Fruit fly (Drosophila melanogaster) whole organism, embryonic: ENCODE measurements around the gene CG16984.
A peak's percentile ranks its signal among the peaks of the same experiment; 100 is the strongest.

Source experiments
- B-H1 ChIP-seq: fragments of 200-800 bp; sonication (Bioruptor generic); IDR thresholded peaks from 3 replicates; pipeline ENCODE4 v1.3.6; 2022; ENCODE audit warnings: missing biosample characterization, missing genetic modification characterization
- Blimp-1 ChIP-seq: fragments of 200-800 bp; sonication (Bioruptor generic); optimal IDR thresholded peaks from 3 replicates; lab custom pipeline; 2018; ENCODE audit warnings: missing biosample characterization, missing genetic modification characterization, mild to moderate bottlenecking, moderate library complexity, missing genetic modification reagents
- CG10147 ChIP-seq: fragments of 200-800 bp; sonication (Bioruptor generic); optimal IDR thresholded peaks from 2 replicates; lab custom pipeline; 2019; ENCODE audit warnings: missing biosample characterization, mild to moderate bottlenecking, missing genetic modification characterization, moderate library complexity
- CG10654 ChIP-seq: fragments of 200-800 bp; sonication (Bioruptor generic); optimal IDR thresholded peaks from 2 replicates; lab custom pipeline; 2016; ENCODE audit warnings: missing biosample characterization, missing genetic modification characterization
- CG12236 ChIP-seq: fragments of 200-800 bp; sonication (Bioruptor generic); optimal IDR thresholded peaks from 2 replicates; lab custom pipeline; 2016; ENCODE audit warnings: missing biosample characterization, missing genetic modification characterization
- CG13624 ChIP-seq: fragments of 200-800 bp; sonication (Bioruptor generic); optimal IDR thresholded peaks from 2 replicates; lab custom pipeline; 2016; ENCODE audit warnings: missing biosample characterization, missing genetic modification characterization
- CG17186 ChIP-seq: fragments of 200-800 bp; sonication (Bioruptor generic); optimal IDR thresholded peaks from 3 replicates; lab custom pipeline; 2017; ENCODE audit warnings: missing biosample characterization, missing genetic modification reagents, missing genetic modification characterization
- CG2678 ChIP-seq: fragments of 200-800 bp; sonication (Bioruptor generic); optimal IDR thresholded peaks from 3 replicates; lab custom pipeline; 2019; ENCODE audit warnings: missing biosample characterization, mild to moderate bottlenecking, missing genetic modification characterization, moderate library complexity
- CG3281 ChIP-seq: fragments of 200-800 bp; sonication (Bioruptor generic); optimal IDR thresholded peaks from 3 replicates; lab custom pipeline; 2017; ENCODE audit warnings: missing biosample characterization, mild to moderate bottlenecking, missing genetic modification characterization
- CG34376 ChIP-seq: fragments of 200-800 bp; sonication (Bioruptor generic); optimal IDR thresholded peaks from 2 replicates; lab custom pipeline; 2018; ENCODE audit warnings: missing biosample characterization, mild to moderate bottlenecking, missing genetic modification characterization
- CG7357 ChIP-seq: fragments of 200-800 bp; sonication (Bioruptor generic); IDR thresholded peaks from 3 replicates; pipeline ENCODE4 v1.3.6; 2022; ENCODE audit warnings: missing biosample characterization, missing genetic modification characterization
- CG7928 ChIP-seq: fragments of 200-800 bp; sonication (Bioruptor generic); optimal IDR thresholded peaks from 2 replicates; lab custom pipeline; 2017; ENCODE audit warnings: missing biosample characterization, mild to moderate bottlenecking, missing genetic modification characterization
- CG8089 ChIP-seq: fragments of 200-800 bp; sonication (Bioruptor generic); optimal IDR thresholded peaks from 3 replicates; lab custom pipeline; 2016; ENCODE audit warnings: missing biosample characterization, missing genetic modification characterization
- CG8290 ChIP-seq, 3 experiments: fragments of 200-800 bp; sonication (Bioruptor generic); optimal IDR thresholded peaks; 2 replicates each; lab custom pipeline; 2016 to 2019; ENCODE audit warnings: missing biosample characterization in 3 of 3, missing genetic modification characterization in 3 of 3, mild to moderate bottlenecking in 2 of 3, moderate library complexity in 1 of 3
- CHES-1-like ChIP-seq: fragments of 200-800 bp; sonication (Bioruptor generic); optimal IDR thresholded peaks from 2 replicates; lab custom pipeline; 2016; ENCODE audit warnings: missing biosample characterization, missing genetic modification characterization
- Dfd ChIP-seq, 2 experiments: fragments of >200 bp; optimal IDR thresholded peaks; 2 replicates each; lab custom pipeline; 2017; ENCODE audit warnings: missing biosample characterization in 2 of 2, missing genetic modification characterization in 2 of 2
- Fer1 ChIP-seq: fragments of 200-800 bp; sonication (Bioruptor generic); optimal IDR thresholded peaks from 2 replicates; lab custom pipeline; 2017; ENCODE audit warnings: missing biosample characterization, mild to moderate bottlenecking, missing genetic modification characterization
- GATAe ChIP-seq: fragments of 200-800 bp; sonication (Bioruptor generic); conservative IDR thresholded peaks from 2 replicates; pipeline ENCODE4 v1.3.6; 2022; ENCODE audit warnings: missing biosample characterization, missing genetic modification characterization
- H15 ChIP-seq: fragments of 200-800 bp; sonication (Bioruptor generic); IDR thresholded peaks from 3 replicates; pipeline ENCODE4 v1.3.6; 2022; ENCODE audit warnings: missing biosample characterization, missing genetic modification characterization
- HmgD ChIP-seq: fragments of 200-800 bp; sonication (Bioruptor generic); optimal IDR thresholded peaks from 3 replicates; lab custom pipeline; 2016; ENCODE audit warnings: missing biosample characterization, missing genetic modification characterization
- Hmr ChIP-seq: fragments of 200-800 bp; sonication (Bioruptor generic); optimal IDR thresholded peaks from 3 replicates; lab custom pipeline; 2017; ENCODE audit warnings: mild to moderate bottlenecking, missing biosample characterization, missing genetic modification reagents, missing genetic modification characterization
- Nf-YA ChIP-seq: fragments of 200-800 bp; sonication (Bioruptor generic); IDR thresholded peaks from 2 replicates; pipeline ENCODE4 v1.3.6; 2022; ENCODE audit warnings: missing biosample characterization, missing genetic modification characterization
- TFAM ChIP-seq: fragments of 200-800 bp; sonication (Bioruptor generic); optimal IDR thresholded peaks from 2 replicates; lab custom pipeline; 2017; ENCODE audit warnings: missing biosample characterization, missing genetic modification characterization, inconsistent platforms
- amos ChIP-seq: fragments of 200-800 bp; sonication (Bioruptor generic); IDR thresholded peaks from 2 replicates; pipeline ENCODE4 v1.3.6; 2022; ENCODE audit warnings: missing biosample characterization, missing genetic modification characterization; ENCODE audit not compliant: partially characterized antibody
- ato ChIP-seq: fragments of 200-800 bp; sonication (Bioruptor generic); IDR thresholded peaks from 2 replicates; pipeline ENCODE4 v1.3.6; 2022; ENCODE audit warnings: missing biosample characterization, missing genetic modification characterization; ENCODE audit not compliant: partially characterized antibody
- cg ChIP-seq: fragments of 200-800 bp; sonication (Bioruptor generic); optimal IDR thresholded peaks from 3 replicates; lab custom pipeline; 2019; ENCODE audit warnings: missing biosample characterization, mild to moderate bottlenecking, missing genetic modification characterization, moderate library complexity
- cwo ChIP-seq: fragments of 200-800 bp; sonication (Bioruptor generic); optimal IDR thresholded peaks from 3 replicates; lab custom pipeline; 2017; ENCODE audit warnings: missing biosample characterization, missing genetic modification characterization, mild to moderate bottlenecking, moderate library complexity, missing genetic modification reagents
- ems ChIP-seq: fragments of 200-800 bp; sonication (Bioruptor generic); optimal IDR thresholded peaks from 3 replicates; lab custom pipeline; 2016; ENCODE audit warnings: missing biosample characterization, missing genetic modification characterization
- eve ChIP-seq, 2 experiments: fragments of >200 bp; optimal IDR thresholded peaks; 2 replicates each; lab custom pipeline; 2017; ENCODE audit warnings: missing biosample characterization in 2 of 2, missing genetic modification characterization in 2 of 2
- ftz-f1 ChIP-seq: fragments of 200-800 bp; sonication (Bioruptor generic); optimal IDR thresholded peaks from 2 replicates; lab custom pipeline; 2016; ENCODE audit warnings: missing biosample characterization, missing genetic modification characterization
- gcm ChIP-seq: fragments of 200-800 bp; sonication (Bioruptor generic); optimal IDR thresholded peaks from 2 replicates; lab custom pipeline; 2019; ENCODE audit warnings: missing biosample characterization, mild to moderate bottlenecking, missing genetic modification characterization, moderate library complexity
- grn ChIP-seq: fragments of 200-800 bp; sonication (Bioruptor generic); optimal IDR thresholded peaks from 3 replicates; lab custom pipeline; 2017; ENCODE audit warnings: missing biosample characterization, missing genetic modification characterization
- gro ChIP-seq: fragments of 200-800 bp; sonication (Bioruptor generic); optimal IDR thresholded peaks from 2 replicates; lab custom pipeline; 2016; ENCODE audit warnings: missing biosample characterization, missing genetic modification characterization
- lbe ChIP-seq: fragments of 200-800 bp; sonication (Bioruptor generic); optimal IDR thresholded peaks from 2 replicates; lab custom pipeline; 2016; ENCODE audit warnings: missing biosample characterization, mild to moderate bottlenecking, missing genetic modification characterization
- lilli ChIP-seq: fragments of 200-800 bp; sonication (Bioruptor generic); optimal IDR thresholded peaks from 3 replicates; lab custom pipeline; 2016; ENCODE audit warnings: missing biosample characterization, missing genetic modification characterization
- lov ChIP-seq, 2 experiments: fragments of 200-800 bp in 1 of 2; fragments of >200 bp in 1 of 2; sonication (Bioruptor generic) in 1 of 2; IDR thresholded peaks in 1 of 2; optimal IDR thresholded peaks in 1 of 2; 2 replicates in 1 of 2; 3 replicates in 1 of 2; pipeline versions ENCODE4 v1.3.6 to Lab custom; 2017 to 2022; ENCODE audit warnings: missing biosample characterization in 1 of 2, missing genetic modification characterization in 1 of 2
- luna ChIP-seq: fragments of 200-800 bp; sonication (Bioruptor generic); optimal IDR thresholded peaks from 2 replicates; lab custom pipeline; 2016; ENCODE audit warnings: missing biosample characterization, missing genetic modification characterization
- mirr ChIP-seq: fragments of 200-800 bp; sonication (Bioruptor generic); optimal IDR thresholded peaks from 3 replicates; lab custom pipeline; 2018; ENCODE audit warnings: missing biosample characterization, mild to moderate bottlenecking, missing genetic modification characterization
- nerfin-1 ChIP-seq: fragments of 200-800 bp; sonication (Bioruptor generic); optimal IDR thresholded peaks from 3 replicates; lab custom pipeline; 2019; ENCODE audit warnings: missing biosample characterization, mild to moderate bottlenecking, missing genetic modification characterization, moderate library complexity
- nerfin-2 ChIP-seq: fragments of 200-800 bp; sonication (Bioruptor generic); IDR thresholded peaks from 2 replicates; pipeline ENCODE4 v1.3.6; 2022; ENCODE audit warnings: missing biosample characterization, missing genetic modification characterization; ENCODE audit not compliant: partially characterized antibody
- nmo ChIP-seq: fragments of 200-800 bp; sonication (Bioruptor generic); optimal IDR thresholded peaks from 2 replicates; lab custom pipeline; 2018; ENCODE audit warnings: missing biosample characterization, mild to moderate bottlenecking, missing genetic modification characterization, moderate library complexity
- rib ChIP-seq: fragments of 200-800 bp; sonication (Bioruptor generic); IDR thresholded peaks from 2 replicates; pipeline ENCODE4 v1.3.6; 2022; ENCODE audit warnings: missing biosample characterization, missing genetic modification characterization
- schlank ChIP-seq: fragments of 200-800 bp; sonication (Bioruptor generic); optimal IDR thresholded peaks from 2 replicates; lab custom pipeline; 2018; ENCODE audit warnings: missing biosample characterization, mild to moderate bottlenecking, missing genetic modification characterization
- sd ChIP-seq: fragments of 200-800 bp; sonication (Bioruptor generic); optimal IDR thresholded peaks from 3 replicates; lab custom pipeline; 2018; ENCODE audit warnings: missing biosample characterization, mild to moderate bottlenecking, missing genetic modification characterization, moderate library complexity
- sens ChIP-seq: fragments of 200-800 bp; sonication (Bioruptor generic); peaks from one replicate; lab custom pipeline; 2016; ENCODE audit warnings: missing biosample characterization, missing genetic modification characterization
- stwl ChIP-seq: fragments of 200-800 bp; sonication (Bioruptor generic); optimal IDR thresholded peaks from 3 replicates; lab custom pipeline; 2018; ENCODE audit warnings: missing biosample characterization, mild to moderate bottlenecking, missing genetic modification characterization, moderate library complexity
- sug ChIP-seq: fragments of 200-800 bp; optimal IDR thresholded peaks from 2 replicates; lab custom pipeline; 2019; ENCODE audit warnings: missing biosample characterization, mild to moderate bottlenecking, missing genetic modification characterization, moderate library complexity
- wor ChIP-seq: fragments of 200-800 bp; sonication (Bioruptor generic); IDR thresholded peaks from 2 replicates; pipeline ENCODE4 v1.3.6; 2022; ENCODE audit warnings: missing biosample characterization, missing genetic modification characterization

The CG16984 gene

dm6 chr3L:2571975-2572374 lies 23.6 kb upstream of the CG16984 start (continued):
- no peak for TF ChIP-seq nerfin-2 (GFP tag; lab: Robert Waterston, UW)
- peak; percentile 39 for TF ChIP-seq Blimp-1
- no peak for TF ChIP-seq ems (GFP tag; lab: Kevin White, UChicago)
- no peak for TF ChIP-seq luna (GFP tag; lab: Kevin White, UChicago)
- no peak for TF ChIP-seq Dfd (GFP tag; optimal IDR thresholded peaks at IDR 0.05; lab: Kevin White, UChicago)
- no peak for TF ChIP-seq CHES-1-like (GFP tag; lab: Kevin White, UChicago)
- TF ChIP-seq B-H1, result no peak; the same call in 2 of the 3 replicates
- TF ChIP-seq ato (GFP tag; lab: Robert Waterston, UW), result no peak
- no peak for TF ChIP-seq H15 (GFP tag; lab: Robert Waterston, UW)
- TF ChIP-seq lilli, result peak; percentile 20
- TF ChIP-seq CG10654 (GFP tag; lab: Kevin White, UChicago), result peak; percentile 18
- no peak for TF ChIP-seq HmgD (GFP tag; lab: Kevin White, UChicago)
- TF ChIP-seq nerfin-1 (tag; lab: Kevin White, UChicago), result no peak
- TF ChIP-seq CG7928, result no peak
- no peak for TF ChIP-seq lbe
- no peak for TF ChIP-seq stwl (tag; lab: Kevin White, UChicago)
- peak; percentile 59 for TF ChIP-seq Nf-YA
- peak; percentile 33 for TF ChIP-seq Fer1 (GFP tag; lab: Kevin White, UChicago)
- TF ChIP-seq CG12236 (GFP tag; lab: Kevin White, UChicago), result no peak
- no peak for TF ChIP-seq nmo (GFP tag; lab: Kevin White, UChicago)

- TF ChIP-seq eve (GFP tag; optimal IDR thresholded peaks at IDR 0.05; lab: Kevin White, UChicago) (peak in 1 of 2 experiments; percentile 64), sug (tag; lab: Kevin White, UChicago) (peak; percentile 82), grn (peak; percentile 54), cg (peak; percentile 3), CG3281 (GFP tag; lab: Kevin White, UChicago) (peak; percentile 13), CG34376 (GFP tag; lab: Kevin White, UChicago) (peak; percentile 87), CG10147 (GFP tag; lab: Kevin White, UChicago) (peak; percentile 16), wor (GFP tag; lab: Robert Waterston, UW) (no peak), CG17186 (GFP tag; lab: Kevin White, UChicago) (no peak), ftz-f1 (peak; percentile 41), CG8290 (GFP tag; optimal IDR thresholded peaks at IDR 0.05; lab: Kevin White, UChicago) (no peak), CG8290 (tag; optimal IDR thresholded peaks at IDR 0.05; lab: Kevin White, UChicago) (peak in 1 of 2 experiments; percentile 15), CG8089 (GFP tag; lab: Kevin White, UChicago) (no peak), gcm (GFP tag; lab: Kevin White, UChicago) (peak; percentile 16), CG2678 (tag; lab: Kevin White, UChicago) (peak; percentile 12), GATAe (GFP tag; lab: Robert Waterston, UW) (peak; percentile 50; the same call in 1 of the 2 replicates), gro (GFP tag; lab: Kevin White, UChicago) (peak; percentile 36), lov (optimal IDR thresholded peaks at IDR 0.05; lab: Kevin White, UChicago) (no peak), lov (GFP tag; IDR thresholded peaks at IDR 0.05; lab: Robert Waterston, UW) (0 out of 3 replicates have a peak, but pooled peaks have one; percentile 26), sens (peak; percentile 27), mirr (GFP tag; lab: Kevin White, UChicago) (peak; percentile 88), CG13624 (no peak), cwo (peak; percentile 28), rib (GFP tag; lab: Robert Waterston, UW) (peak; percentile 59; the same call in 1 of the 2 replicates), Hmr (GFP tag; lab: Kevin White, UChicago) (peak; percentile 8), TFAM (GFP tag; lab: Kevin White, UChicago) (no peak), schlank (tag; lab: Kevin White, UChicago) (peak; percentile 23), sd (tag; lab: Kevin White, UChicago) (peak; percentile 35), CG7357 (no peak), amos (GFP tag; lab: Robert Waterston, UW) (no peak)
Observed at dm6 chr3L:2572907-2573591, 22.5 kb upstream of the CG16984 start.
